Worm (Caenorhabditis elegans): ENCODE measurements around the gene pals-26.

Gene pals-26

ce11 chrIII:4370585-4370984 lies 4.4 kb upstream of the pals-26 start, which contains the start of gene ckb-3:
TSS of gene ckb-3 (plus strand) at chrIII:4370885.
- TF ChIP-seq hmbx-1 (tag; optimal IDR thresholded peaks at IDR 0.05) (no peak), B0310.2 (tag; optimal IDR thresholded peaks at IDR 0.05) (no peak), ets-7 (tag; optimal IDR thresholded peaks at IDR 0.05) (no peak), pes-1 (GFP tag; IDR thresholded peaks at IDR 0.05) (no peak), F13C5.2 (tag; optimal IDR thresholded peaks at IDR 0.05) (no peak), ama-1 (optimal IDR thresholded peaks at IDR 0.05) (no peak), tbx-11 (GFP tag; IDR thresholded peaks at IDR 0.05) (no peak), tra-4 (tag; optimal IDR thresholded peaks at IDR 0.05) (no peak), tbx-37 (GFP tag; conservative IDR thresholded peaks at IDR 0.05) (no peak), hnd-1 (tag; optimal IDR thresholded peaks at IDR 0.05) (no peak), scrt-1 (GFP tag; IDR thresholded peaks at IDR 0.05) (no peak), flt-1 (GFP tag; IDR thresholded peaks at IDR 0.05) (no peak), sea-1 (GFP tag; conservative IDR thresholded peaks at IDR 0.05) (no peak), aly-1 (tag; optimal IDR thresholded peaks at IDR 0.05) (no peak), hmg-4 (GFP tag; optimal IDR thresholded peaks at IDR 0.05) (no peak)

ce11 chrIII:4372894-4373293 lies 2.1 kb upstream of the pals-26 start:
- no peak for TF ChIP-seq B0310.2 (tag; optimal IDR thresholded peaks at IDR 0.05)
- no peak for TF ChIP-seq aly-1 (tag; optimal IDR thresholded peaks at IDR 0.05)
- TF ChIP-seq scrt-1 (GFP tag; IDR thresholded peaks at IDR 0.05), result no peak
- no peak for TF ChIP-seq F13C5.2 (tag; optimal IDR thresholded peaks at IDR 0.05)
- TF ChIP-seq ets-7 (tag; optimal IDR thresholded peaks at IDR 0.05), result no peak
- TF ChIP-seq ceh-36 (tag; optimal IDR thresholded peaks at IDR 0.05), result no peak
- TF ChIP-seq flt-1 (GFP tag; IDR thresholded peaks at IDR 0.05), result no peak

- TF ChIP-seq B0310.2 (tag; optimal IDR thresholded peaks at IDR 0.05) (peak; percentile 71), hnd-1 (tag; optimal IDR thresholded peaks at IDR 0.05) (peak; percentile 36), hmg-4 (GFP tag; optimal IDR thresholded peaks at IDR 0.05) (peak; percentile 91), tbx-37 (GFP tag; conservative IDR thresholded peaks at IDR 0.05) (peak; percentile 67), sea-1 (GFP tag; conservative IDR thresholded peaks at IDR 0.05) (peak; percentile 70; the same call in 1 of the 2 replicates), ceh-36 (tag; optimal IDR thresholded peaks at IDR 0.05) (peak; percentile 66), F13C5.2 (tag; optimal IDR thresholded peaks at IDR 0.05) (peak; percentile 47), pes-1 (GFP tag; IDR thresholded peaks at IDR 0.05) (peak; percentile 77), hmbx-1 (tag; optimal IDR thresholded peaks at IDR 0.05) (peak; percentile 34), flt-1 (GFP tag; IDR thresholded peaks at IDR 0.05) (peak; percentile 41), aly-1 (tag; optimal IDR thresholded peaks at IDR 0.05) (peak; percentile 55), scrt-1 (GFP tag; IDR thresholded peaks at IDR 0.05) (peak; percentile 75)
Measured at ce11 chrIII:4378600-4379293, 3.8 kb downstream of the pals-26 start.

- no peak for TF ChIP-seq aly-1 (tag; optimal IDR thresholded peaks at IDR 0.05)
- no peak for TF ChIP-seq hmbx-1 (tag; optimal IDR thresholded peaks at IDR 0.05)
- no peak for TF ChIP-seq hmg-4 (GFP tag; optimal IDR thresholded peaks at IDR 0.05)
- no peak for TF ChIP-seq tra-4 (tag; optimal IDR thresholded peaks at IDR 0.05)
- TF ChIP-seq tbx-37 (GFP tag; conservative IDR thresholded peaks at IDR 0.05), result no peak
- no peak for TF ChIP-seq tbx-11 (GFP tag; IDR thresholded peaks at IDR 0.05)
- TF ChIP-seq flt-1 (GFP tag; IDR thresholded peaks at IDR 0.05), result no peak
- no peak for TF ChIP-seq hnd-1 (tag; optimal IDR thresholded peaks at IDR 0.05)
- TF ChIP-seq F13C5.2 (tag; optimal IDR thresholded peaks at IDR 0.05), result no peak
- no peak for TF ChIP-seq ets-7 (tag; optimal IDR thresholded peaks at IDR 0.05)
- TF ChIP-seq pes-1 (GFP tag; IDR thresholded peaks at IDR 0.05), result no peak
- TF ChIP-seq B0310.2 (tag; optimal IDR thresholded peaks at IDR 0.05), result no peak
- no peak for TF ChIP-seq scrt-1 (GFP tag; IDR thresholded peaks at IDR 0.05)
Measured at ce11 chrIII:4379717-4380116, 4.8 kb downstream of the pals-26 start, which contains the start of gene B0284.3. TSS of gene B0284.3 (minus strand) at chrIII:4379817.

DNA sequence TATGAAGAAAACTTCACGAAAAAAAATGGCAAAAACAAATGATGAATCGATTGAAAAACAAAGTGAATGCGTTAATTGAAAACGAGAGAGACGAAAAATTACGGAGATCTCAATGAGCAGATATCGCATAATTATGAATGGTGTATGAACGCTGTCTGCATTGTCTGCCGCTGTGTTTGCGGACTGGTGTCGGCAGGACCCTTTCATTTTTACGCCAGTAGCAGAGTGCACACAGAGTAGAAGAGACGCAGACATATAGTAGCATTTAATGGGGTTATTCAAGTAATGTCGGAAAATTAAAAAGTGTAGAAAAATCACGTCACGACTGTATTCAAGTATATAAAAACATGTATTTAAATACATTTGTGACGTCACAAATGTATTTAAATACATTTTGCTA lies 5.9 kb downstream of the pals-26 start:
- TF ChIP-seq B0310.2 (tag; optimal IDR thresholded peaks at IDR 0.05), result no peak
- TF ChIP-seq F13C5.2 (tag; optimal IDR thresholded peaks at IDR 0.05), result peak; percentile 11

- TF ChIP-seq sea-1 (GFP tag; conservative IDR thresholded peaks at IDR 0.05) (no peak), hmbx-1 (tag; optimal IDR thresholded peaks at IDR 0.05) (no peak), F13C5.2 (tag; optimal IDR thresholded peaks at IDR 0.05) (no peak), hnd-1 (tag; optimal IDR thresholded peaks at IDR 0.05) (no peak), tbx-11 (GFP tag; IDR thresholded peaks at IDR 0.05) (no peak), pes-1 (GFP tag; IDR thresholded peaks at IDR 0.05) (no peak), tra-4 (tag; optimal IDR thresholded peaks at IDR 0.05) (no peak), aly-1 (tag; optimal IDR thresholded peaks at IDR 0.05) (no peak)
Measured at ce11 chrIII:4381343-4381742, 6.4 kb downstream of the pals-26 start, which contains the start of gene pals-27. TSS of gene pals-27 (plus strand) at chrIII:4381643.

- TF ChIP-seq hmg-4 (GFP tag; optimal IDR thresholded peaks at IDR 0.05) (no peak), ceh-36 (tag; optimal IDR thresholded peaks at IDR 0.05) (no peak), ets-7 (tag; optimal IDR thresholded peaks at IDR 0.05) (no peak)
Measured at ce11 chrIII:4382118-4382517, 7.2 kb downstream of the pals-26 start.

- no peak for TF ChIP-seq tbx-37 (GFP tag; conservative IDR thresholded peaks at IDR 0.05)
- no peak for TF ChIP-seq F13C5.2 (tag; optimal IDR thresholded peaks at IDR 0.05)
Measured at ce11 chrIII:4384487-4384886, 9.5 kb downstream of the pals-26 start, which contains the start of gene pals-28. TSS of gene pals-28 (plus strand) at chrIII:4384787.

ce11 chrIII:4390421-4390820 lies 15.5 kb downstream of the pals-26 start:
- TF ChIP-seq flt-1 (GFP tag; IDR thresholded peaks at IDR 0.05) (no peak), ceh-13 (GFP tag; optimal IDR thresholded peaks at IDR 0.05) (no peak), ama-1 (optimal IDR thresholded peaks at IDR 0.05) (no peak), hnd-1 (tag; optimal IDR thresholded peaks at IDR 0.05) (no peak), pes-1 (GFP tag; IDR thresholded peaks at IDR 0.05) (no peak), aly-1 (tag; optimal IDR thresholded peaks at IDR 0.05) (no peak), F13C5.2 (tag; optimal IDR thresholded peaks at IDR 0.05) (no peak), tra-4 (tag; optimal IDR thresholded peaks at IDR 0.05) (no peak), ceh-36 (tag; optimal IDR thresholded peaks at IDR 0.05) (no peak), tbx-11 (GFP tag; IDR thresholded peaks at IDR 0.05) (no peak), tbx-37 (GFP tag; conservative IDR thresholded peaks at IDR 0.05) (no peak), scrt-1 (GFP tag; IDR thresholded peaks at IDR 0.05) (no peak), B0310.2 (tag; optimal IDR thresholded peaks at IDR 0.05) (no peak), hmbx-1 (tag; optimal IDR thresholded peaks at IDR 0.05) (no peak)

All from whole organism, early embryonic.